Fruit fly (Drosophila melanogaster) whole organism, adult: ENCODE data around the gene Try29F.

ENCODE experiments used
- CG11617 ChIP-seq: fragments of 200-800 bp; sonication (Bioruptor generic); optimal IDR thresholded peaks from 2 replicates; lab custom pipeline; 2017; ENCODE audit warnings: mild to moderate bottlenecking, missing biosample characterization, missing genetic modification reagents, missing genetic modification characterization
- CG12768 ChIP-seq: fragments of 200-800 bp; sonication (Bioruptor generic); optimal IDR thresholded peaks from 2 replicates; lab custom pipeline; 2017; ENCODE audit warnings: missing biosample characterization, missing genetic modification characterization, mild to moderate bottlenecking, moderate library complexity, missing genetic modification reagents
- CG14711 ChIP-seq: fragments of 200-800 bp; sonication (Bioruptor generic); optimal IDR thresholded peaks from 2 replicates; lab custom pipeline; 2018; ENCODE audit warnings: missing biosample characterization, mild to moderate bottlenecking, missing genetic modification characterization, moderate library complexity
- CG1620 ChIP-seq: fragments of 200-800 bp; sonication (Bioruptor generic); optimal IDR thresholded peaks from 2 replicates; lab custom pipeline; 2016; ENCODE audit warnings: missing biosample characterization, missing genetic modification characterization
- CG33017 ChIP-seq: fragments of 200-800 bp; sonication (Bioruptor generic); optimal IDR thresholded peaks from 2 replicates; lab custom pipeline; 2018; ENCODE audit warnings: missing biosample characterization, mild to moderate bottlenecking, missing genetic modification characterization, moderate library complexity
- CG5204 ChIP-seq: fragments of 200-800 bp; sonication (Bioruptor generic); optimal IDR thresholded peaks from 2 replicates; lab custom pipeline; 2016; ENCODE audit warnings: missing biosample characterization, missing genetic modification characterization
- CG7045 ChIP-seq: fragments of 200-800 bp; sonication (Bioruptor generic); optimal IDR thresholded peaks from 2 replicates; lab custom pipeline; 2017; ENCODE audit warnings: missing biosample characterization, mild to moderate bottlenecking, missing genetic modification characterization
- CG7101 ChIP-seq: fragments of 200-800 bp; sonication (Bioruptor generic); optimal IDR thresholded peaks from 2 replicates; lab custom pipeline; 2018; ENCODE audit warnings: missing biosample characterization, mild to moderate bottlenecking, missing genetic modification characterization, moderate library complexity
- Clk ChIP-seq: fragments of 200-800 bp; sonication (Bioruptor generic); optimal IDR thresholded peaks from 2 replicates; lab custom pipeline; 2017; ENCODE audit warnings: missing biosample characterization, missing genetic modification characterization
- Crg-1 ChIP-seq: fragments of 200-800 bp; sonication (Bioruptor generic); optimal IDR thresholded peaks from 2 replicates; lab custom pipeline; 2016; ENCODE audit warnings: missing biosample characterization, missing genetic modification characterization
- Hr96 ChIP-seq: fragments of 200-800 bp; sonication (Bioruptor generic); optimal IDR thresholded peaks from 2 replicates; lab custom pipeline; 2016; ENCODE audit warnings: missing biosample characterization, missing genetic modification characterization
- Mnt ChIP-seq: fragments of 200-800 bp; sonication (Bioruptor generic); optimal IDR thresholded peaks from 2 replicates; lab custom pipeline; 2016; ENCODE audit warnings: missing biosample characterization, mild to moderate bottlenecking, missing genetic modification characterization
- bab1 ChIP-seq: fragments of 200-800 bp; sonication (Bioruptor generic); optimal IDR thresholded peaks from 3 replicates; lab custom pipeline; 2019; ENCODE audit warnings: missing biosample characterization, mild to moderate bottlenecking, missing genetic modification characterization, moderate library complexity
- cic ChIP-seq: fragments of 200-800 bp; sonication (Bioruptor generic); optimal IDR thresholded peaks from 2 replicates; lab custom pipeline; 2017; ENCODE audit warnings: missing biosample characterization, mild to moderate bottlenecking, missing genetic modification characterization, moderate library complexity
- cnc ChIP-seq, 2 experiments: fragments of >200 bp; optimal IDR thresholded peaks; 2 replicates each; lab custom pipeline; 2017
- kay ChIP-seq: fragments of 200-800 bp; sonication (Bioruptor generic); peaks from one replicate; lab custom pipeline; 2016; ENCODE audit warnings: missing biosample characterization, missing genetic modification characterization, borderline replicate concordance
- ovo ChIP-seq: fragments of 200-800 bp; sonication (Bioruptor generic); optimal IDR thresholded peaks from 2 replicates; lab custom pipeline; 2016; ENCODE audit warnings: missing biosample characterization, missing genetic modification characterization
- pad ChIP-seq: fragments of 200-800 bp; sonication (Bioruptor generic); optimal IDR thresholded peaks from 3 replicates; lab custom pipeline; 2017; ENCODE audit warnings: missing biosample characterization, missing genetic modification characterization, mild to moderate bottlenecking, moderate library complexity, missing genetic modification reagents
- tj ChIP-seq: fragments of 200-800 bp; sonication (Bioruptor generic); optimal IDR thresholded peaks from 3 replicates; lab custom pipeline; 2017; ENCODE audit warnings: missing biosample characterization, mild to moderate bottlenecking, missing genetic modification characterization, moderate library complexity
- toe ChIP-seq: fragments of 200-800 bp; sonication (Bioruptor generic); optimal IDR thresholded peaks from 2 replicates; lab custom pipeline; 2016; ENCODE audit warnings: missing biosample characterization, missing genetic modification characterization

Gene Try29F

DNA sequence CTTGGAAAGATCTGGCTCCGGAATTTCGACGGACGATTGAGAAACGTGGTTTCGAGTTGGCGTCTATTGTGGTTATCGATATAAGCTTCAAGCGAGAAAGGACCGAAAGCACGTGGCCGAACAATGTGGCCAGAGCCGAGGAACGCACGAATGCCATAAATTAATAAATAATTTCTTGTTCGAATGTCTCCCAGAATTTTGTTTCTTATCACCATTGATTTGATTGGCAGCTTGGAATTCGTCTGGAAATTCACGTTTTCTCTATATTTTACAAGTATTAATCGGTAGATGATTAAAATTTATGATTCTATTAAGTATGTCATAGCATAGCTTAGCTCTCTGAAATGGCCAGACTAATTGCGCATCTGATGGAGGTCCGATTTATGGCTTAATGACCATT, 15.6 kb downstream of the Try29F start, which contains the start of gene Rcd-1r:
Gene Rcd-1r, minus strand, starts transcription at position 101 of the 400 bp plus-strand sequence.
- no peak for TF ChIP-seq CG33017
- TF ChIP-seq CG7045 (GFP tag; lab: Kevin White, UChicago), result no peak
- TF ChIP-seq CG12768 (GFP tag; lab: Kevin White, UChicago), result no peak
- TF ChIP-seq CG1620 (GFP tag; lab: Kevin White, UChicago), result no peak
- no peak for TF ChIP-seq tj
- TF ChIP-seq cic, result no peak
- TF ChIP-seq bab1, result no peak
- TF ChIP-seq CG7101 (tag; lab: Kevin White, UChicago), result no peak
- no peak for TF ChIP-seq Clk
- no peak for TF ChIP-seq cnc (optimal IDR thresholded peaks at IDR 0.05; lab: Kevin White, UChicago)
- TF ChIP-seq CG11617 (GFP tag; lab: Kevin White, UChicago), result no peak

DNA sequence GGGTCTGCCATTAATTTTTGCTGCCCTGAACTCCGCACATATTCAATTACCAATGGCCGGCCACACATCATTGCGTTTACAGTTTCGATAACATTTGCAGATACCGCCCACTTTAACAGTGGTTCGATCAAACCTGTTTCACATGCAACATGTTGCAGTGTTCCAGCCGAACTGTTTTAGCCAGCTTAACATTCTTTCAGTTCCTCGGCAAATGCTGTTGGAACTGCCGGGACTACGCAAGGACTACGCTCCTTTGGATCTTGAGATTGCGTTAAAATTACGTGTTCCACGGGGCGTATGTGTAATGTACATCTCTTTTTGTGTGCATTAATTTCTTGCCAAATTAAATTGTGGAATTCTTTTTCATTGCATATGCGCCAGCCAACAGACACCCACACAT, 21.1 kb downstream of the Try29F start:
- TF ChIP-seq toe (GFP tag; lab: Kevin White, UChicago) (no peak), Hr96 (GFP tag; lab: Kevin White, UChicago) (no peak), Crg-1 (GFP tag; lab: Kevin White, UChicago) (no peak), Clk (no peak), CG33017 (no peak), bab1 (no peak)

DNA sequence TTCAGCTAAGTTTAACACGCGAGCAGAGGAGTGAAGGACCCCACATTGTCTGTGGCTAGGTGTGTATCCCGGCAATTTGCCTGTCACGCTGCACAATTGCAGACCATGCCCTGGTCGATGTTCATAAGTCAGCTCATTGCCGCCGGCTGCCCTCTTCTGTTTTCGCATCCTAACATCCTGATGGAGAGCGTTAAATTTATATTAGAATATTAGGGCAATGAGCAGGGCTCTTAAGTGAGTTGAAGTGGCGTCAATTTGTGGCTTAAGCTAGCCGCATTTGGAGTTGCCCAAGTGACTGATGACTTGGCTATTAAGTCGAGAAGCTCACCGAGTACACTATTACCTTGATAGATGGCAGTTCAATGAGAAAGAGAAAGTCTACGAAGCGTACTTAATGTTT, 27.8 kb downstream of the Try29F start:
- TF ChIP-seq Hr96 (GFP tag; lab: Kevin White, UChicago) (no peak), CG7045 (GFP tag; lab: Kevin White, UChicago) (no peak), pad (GFP tag; lab: Kevin White, UChicago) (no peak), CG1620 (GFP tag; lab: Kevin White, UChicago) (no peak), toe (GFP tag; lab: Kevin White, UChicago) (no peak), CG14711 (tag; lab: Kevin White, UChicago) (no peak), CG7101 (tag; lab: Kevin White, UChicago) (no peak), ovo (GFP tag; lab: Kevin White, UChicago) (no peak), Mnt (no peak), bab1 (no peak), CG5204 (GFP tag; lab: Kevin White, UChicago) (no peak), cic (no peak), kay (GFP tag; lab: Kevin White, UChicago) (no peak), Clk (no peak), CG12768 (GFP tag; lab: Kevin White, UChicago) (no peak), tj (no peak), Crg-1 (GFP tag; lab: Kevin White, UChicago) (no peak), cnc (optimal IDR thresholded peaks at IDR 0.05; lab: Kevin White, UChicago) (no peak), CG33017 (no peak)

DNA sequence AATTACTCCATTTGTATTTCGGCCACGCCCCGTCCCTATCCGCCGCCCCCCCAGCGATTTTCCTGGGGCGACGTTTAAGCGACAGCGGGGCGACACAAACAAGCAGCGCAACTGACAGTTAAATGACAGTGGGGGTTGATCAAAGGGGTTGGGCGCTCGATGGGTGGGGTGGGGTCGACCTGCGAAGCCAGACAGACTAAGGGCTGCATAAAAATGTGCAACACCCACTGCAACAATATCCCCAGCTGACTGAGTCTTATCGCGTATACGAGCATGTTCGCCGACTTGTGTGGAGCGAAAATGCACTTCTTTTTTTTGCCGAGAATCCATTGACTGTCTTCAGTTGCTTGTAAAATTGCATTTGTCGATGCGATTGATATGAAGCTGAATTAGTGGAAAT, 33.4 kb downstream of the Try29F start, which contains the start of gene CG9582:
Gene CG9582, minus strand, starts transcription at position 101 of the 400 bp plus-strand sequence.
- TF ChIP-seq ovo (GFP tag; lab: Kevin White, UChicago) (no peak), Mnt (no peak), CG14711 (tag; lab: Kevin White, UChicago) (no peak), CG7101 (tag; lab: Kevin White, UChicago) (no peak), CG11617 (GFP tag; lab: Kevin White, UChicago) (no peak), pad (GFP tag; lab: Kevin White, UChicago) (no peak), tj (no peak)
